Fruit fly (Drosophila melanogaster): ENCODE measurements around the gene CG42717.
A peak's percentile ranks its signal among the peaks of the same experiment; 100 is the strongest.

DNA sequence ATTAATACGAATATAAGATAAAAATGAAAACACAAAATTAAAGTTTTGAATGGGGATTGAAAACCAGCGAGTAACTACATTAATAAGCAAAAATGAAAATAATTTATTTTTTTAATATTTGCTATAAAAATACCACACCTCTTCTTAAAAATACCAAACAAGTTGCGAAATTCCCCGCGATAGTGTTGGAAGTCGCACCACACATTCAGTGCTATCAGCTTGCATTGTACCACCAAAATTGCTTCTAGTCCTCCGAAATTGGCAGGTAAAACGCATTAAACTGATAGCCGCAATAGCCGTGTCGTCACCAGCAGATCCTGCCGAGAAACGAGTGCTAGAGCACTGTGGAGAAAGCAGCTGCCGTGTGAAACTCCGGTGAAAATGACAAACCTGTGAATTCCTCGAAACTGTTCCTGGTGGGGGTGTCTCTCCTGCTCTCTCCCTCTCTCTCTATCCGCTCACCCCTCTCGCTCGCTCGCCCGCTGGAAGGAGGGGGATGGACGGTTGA is 44.9 kb downstream of the CG42717 start, which contains the start of gene Hip14:
- TF ChIP-seq CTCF (optimal IDR thresholded peaks at IDR 0.05) (peak in 1 of 2 experiments; percentile 32), CG8478 (optimal IDR thresholded peaks at IDR 0.05) (no peak)
